Worm (Caenorhabditis elegans) whole organism, L3 larva: ENCODE results near the gene asp-4.

Source experiments
- ama-1 ChIP-seq: fragments of 150-350 bp; optimal IDR thresholded peaks from 2 replicates; lab custom pipeline; 2018
- lsy-12 ChIP-seq: sonication (generic microtip); optimal IDR thresholded peaks from 2 replicates; lab custom pipeline; 2016; ENCODE audit warnings: mild to moderate bottlenecking, missing genetic modification characterization, missing compliant biosample characterization
- mml-1 ChIP-seq: fragments of 150-350 bp; sonication (generic microtip); optimal IDR thresholded peaks from 3 replicates; lab custom pipeline; 2014; ENCODE audit warnings: missing biosample characterization, missing genetic modification characterization
- nhr-23 ChIP-seq: fragments of 150-350 bp; optimal IDR thresholded peaks from 2 replicates; lab custom pipeline; 2014; ENCODE audit warnings: missing biosample characterization, missing genetic modification reagents, missing genetic modification characterization
- nhr-237 ChIP-seq: fragments of 150-350 bp; optimal IDR thresholded peaks from 2 replicates; lab custom pipeline; 2014; ENCODE audit warnings: missing biosample characterization, missing genetic modification characterization
- nhr-28 ChIP-seq: fragments of 150-350 bp; optimal IDR thresholded peaks from 2 replicates; lab custom pipeline; 2014; ENCODE audit warnings: missing biosample characterization, missing genetic modification characterization
- nhr-76 ChIP-seq: fragments of 150-350 bp; sonication (generic microtip); optimal IDR thresholded peaks from 5 replicates; lab custom pipeline; 2014; ENCODE audit warnings: missing biosample characterization, missing genetic modification characterization
- nhr-77 ChIP-seq: fragments of 150-350 bp; optimal IDR thresholded peaks from 2 replicates; lab custom pipeline; 2014; ENCODE audit warnings: missing biosample characterization, missing genetic modification characterization
- pha-4 ChIP-seq: fragments of 150-350 bp; optimal IDR thresholded peaks from 2 replicates; lab custom pipeline; 2014; ENCODE audit warnings: missing biosample characterization, missing genetic modification reagents, missing genetic modification characterization
- unc-39 ChIP-seq: sonication (generic microtip); optimal IDR thresholded peaks from 4 replicates; lab custom pipeline; 2017; ENCODE audit warnings: missing biosample characterization, missing genetic modification characterization
- unc-62 ChIP-seq: fragments of 150-350 bp; sonication (generic microtip); optimal IDR thresholded peaks from 4 replicates; lab custom pipeline; 2014; ENCODE audit warnings: missing biosample characterization, missing genetic modification reagents, missing genetic modification characterization
- zag-1 ChIP-seq: fragments of 150-350 bp; optimal IDR thresholded peaks from 2 replicates; lab custom pipeline; 2014; ENCODE audit warnings: missing biosample characterization, missing genetic modification characterization
- ztf-11 ChIP-seq: fragments of 150-350 bp; optimal IDR thresholded peaks from 2 replicates; lab custom pipeline; 2014; ENCODE audit warnings: missing biosample characterization, missing genetic modification characterization
- ztf-4 ChIP-seq: fragments of 150-350 bp; optimal IDR thresholded peaks from 2 replicates; lab custom pipeline; 2014; ENCODE audit warnings: missing biosample characterization, missing genetic modification characterization

ce11 chrX:13248265-13248664, 27.0 kb upstream of the asp-4 start, which contains the start of gene K08H2.7:
- TF ChIP-seq ztf-4 (tag; lab: Kevin White, UChicago) (no peak), ama-1 (no peak), unc-62 (GFP tag; lab: Kevin White, UChicago) (no peak), nhr-23 (tag; lab: Kevin White, UChicago) (peak; percentile 20), nhr-76 (no peak), zag-1 (tag; lab: Kevin White, UChicago) (no peak), pha-4 (tag; lab: Kevin White, UChicago) (no peak), unc-39 (no peak), nhr-28 (no peak), nhr-77 (tag; lab: Kevin White, UChicago) (no peak), mml-1 (tag; lab: Kevin White, UChicago) (no peak), lsy-12 (tag; lab: Kevin White, UChicago) (no peak), nhr-237 (no peak), ztf-11 (no peak)
